Fruit fly (Drosophila melanogaster): Measurements from ENCODE around the gene c11.1.

Gene c11.1

dm6 chrX:9297661-9298433 lies 14.9 kb upstream of the c11.1 start (continued):
- no peak for TF ChIP-seq CG6689 (GFP tag; IDR thresholded peaks at IDR 0.05)
- peak in 1 of 2 experiments; percentile 30 for TF ChIP-seq Hr51 (GFP tag; optimal IDR thresholded peaks at IDR 0.05)
- TF ChIP-seq Eip74EF (GFP tag; optimal IDR thresholded peaks at IDR 0.05), result no peak
- TF ChIP-seq CG2202 (tag; optimal IDR thresholded peaks at IDR 0.05), result no peak
- peak; percentile 24 for TF ChIP-seq CG3281 (GFP tag; optimal IDR thresholded peaks at IDR 0.05)
- peak; percentile 2 for TF ChIP-seq Sox100B (GFP tag; optimal IDR thresholded peaks at IDR 0.05)
- peak; percentile 20 for TF ChIP-seq CoRest (tag; optimal IDR thresholded peaks at IDR 0.05)
- TF ChIP-seq Dip3 (GFP tag; optimal IDR thresholded peaks at IDR 0.05), result peak; percentile 4
- TF ChIP-seq CG32532 (GFP tag; IDR thresholded peaks at IDR 0.05), result peak; percentile 43; the same call in 1 of the 2 replicates
- peak; percentile 6 for TF ChIP-seq Oli (tag; optimal IDR thresholded peaks at IDR 0.05)
- TF ChIP-seq D19B (GFP tag; optimal IDR thresholded peaks at IDR 0.05), result peak; percentile 53
- peak; percentile 24 for TF ChIP-seq zfh2 (GFP tag; optimal IDR thresholded peaks at IDR 0.05)
- peak; percentile 40 for TF ChIP-seq CG2678 (tag; optimal IDR thresholded peaks at IDR 0.05)
- TF ChIP-seq CG15269 (tag; optimal IDR thresholded peaks at IDR 0.05), result peak; percentile 36
- TF ChIP-seq al (GFP tag; IDR thresholded peaks at IDR 0.05), result 0 out of 2 replicates have a peak, but pooled peaks have one; percentile 18
- TF ChIP-seq gem (tag; optimal IDR thresholded peaks at IDR 0.05), result peak; percentile 53
- peak; percentile 2 for TF ChIP-seq unpg (GFP tag; optimal IDR thresholded peaks at IDR 0.05)
- TF ChIP-seq insv (GFP tag; optimal IDR thresholded peaks at IDR 0.05), result no peak
- peak; percentile 45; the same call in 1 of the 2 replicates for TF ChIP-seq Rfx (GFP tag; IDR thresholded peaks at IDR 0.05)
- TF ChIP-seq CG13775 (GFP tag; optimal IDR thresholded peaks at IDR 0.05), result peak; percentile 11
- TF ChIP-seq CG11696 (GFP tag; IDR thresholded peaks at IDR 0.05), result no peak
- TF ChIP-seq Dbx (GFP tag; IDR thresholded peaks at IDR 0.05), result 0 out of 3 replicates have a peak, but pooled peaks have one; percentile 25
- TF ChIP-seq mam (GFP tag; optimal IDR thresholded peaks at IDR 0.05), result peak; percentile 22
- no peak for TF ChIP-seq ap (GFP tag; IDR thresholded peaks at IDR 0.05)
- TF ChIP-seq CG9932 (GFP tag; IDR thresholded peaks at IDR 0.05), result peak; percentile 58
- TF ChIP-seq grau (tag; optimal IDR thresholded peaks at IDR 0.05), result peak; percentile 43
- TF ChIP-seq Med (GFP tag), result peak; percentile 78
- TF ChIP-seq CG10274 (GFP tag; optimal IDR thresholded peaks at IDR 0.05), result no peak
- TF ChIP-seq dpn (GFP tag; optimal IDR thresholded peaks at IDR 0.05), result peak in 1 of 2 experiments; percentile 17
- peak; percentile 7 for TF ChIP-seq HLH54F (GFP tag; optimal IDR thresholded peaks at IDR 0.05)
- TF ChIP-seq CG31441 (GFP tag; IDR thresholded peaks at IDR 0.05), result no peak
- TF ChIP-seq nerfin-2 (GFP tag; IDR thresholded peaks at IDR 0.05; ENCODE audit: partially characterized antibody), result no peak
- no peak for TF ChIP-seq gce (GFP tag; IDR thresholded peaks at IDR 0.05)
- peak; percentile 25 for TF ChIP-seq lilli (GFP tag; optimal IDR thresholded peaks at IDR 0.05)
- no peak for TF ChIP-seq Fer1 (GFP tag; optimal IDR thresholded peaks at IDR 0.05)
- no peak for TF ChIP-seq CG13624 (GFP tag; optimal IDR thresholded peaks at IDR 0.05)
- no peak for TF ChIP-seq CG12219 (GFP tag; optimal IDR thresholded peaks at IDR 0.05)
- TF ChIP-seq CG9215 (GFP tag; IDR thresholded peaks at IDR 0.05), result peak; percentile 41; the same call in 1 of the 2 replicates
- TF ChIP-seq Ets65A (GFP tag), result peak; percentile 25
- TF ChIP-seq bcd (GFP tag; optimal IDR thresholded peaks at IDR 0.05), result peak; percentile 20
- peak; percentile 12 for TF ChIP-seq CG9817 (tag; optimal IDR thresholded peaks at IDR 0.05)
- 0 out of 2 replicates have a peak, but pooled peaks have one; percentile 14 for TF ChIP-seq NFAT (GFP tag; IDR thresholded peaks at IDR 0.05)
- TF ChIP-seq CG30403 (GFP tag; optimal IDR thresholded peaks at IDR 0.05), result peak; percentile 26

Measured in whole organism, embryonic.